Fruit fly (Drosophila melanogaster) whole organism, embryonic: Measurements from ENCODE around the gene Pss.
"Not testable (repeated sequence)": the region's sequence is repeated elsewhere in the genome, so short reads cannot be mapped to it uniquely, and the experiment has no call there.

Experiments used
- CG11504 ChIP-seq: fragments of 200-800 bp; sonication (Bioruptor generic); optimal IDR thresholded peaks from 3 replicates; lab custom pipeline; 2019; ENCODE audit warnings: missing biosample characterization, mild to moderate bottlenecking, missing genetic modification characterization, moderate library complexity
- CG13287 ChIP-seq: fragments of 200-800 bp; sonication (Bioruptor generic); IDR thresholded peaks from 2 replicates; pipeline ENCODE4 v1.3.6; 2022; ENCODE audit warnings: missing biosample characterization, missing genetic modification characterization; ENCODE audit not compliant: partially characterized antibody
- CG14014 ChIP-seq: fragments of 200-800 bp; sonication (Bioruptor generic); IDR thresholded peaks from 2 replicates; pipeline ENCODE4 v1.3.6; 2022; ENCODE audit warnings: missing biosample characterization, missing genetic modification characterization
- CG14860 ChIP-seq: fragments of 200-800 bp; sonication (Bioruptor generic); IDR thresholded peaks from 3 replicates; pipeline ENCODE4 v1.3.6; 2022; ENCODE audit warnings: missing biosample characterization, missing genetic modification characterization; ENCODE audit not compliant: partially characterized antibody
- CG16813 ChIP-seq: fragments of 200-800 bp; sonication (Bioruptor generic); IDR thresholded peaks from 3 replicates; pipeline ENCODE4 v1.3.6; 2022; ENCODE audit warnings: missing biosample characterization, missing genetic modification characterization; ENCODE audit not compliant: partially characterized antibody
- CG16863 ChIP-seq: fragments of 200-800 bp; sonication (Bioruptor generic); optimal IDR thresholded peaks from 3 replicates; lab custom pipeline; 2016; ENCODE audit warnings: missing biosample characterization, missing genetic modification characterization
- CG17568 ChIP-seq: fragments of 200-800 bp; sonication (Bioruptor generic); optimal IDR thresholded peaks from 2 replicates; lab custom pipeline; 2018; ENCODE audit warnings: missing biosample characterization, mild to moderate bottlenecking, missing genetic modification characterization, moderate library complexity
- CG30020 ChIP-seq: fragments of 200-800 bp; optimal IDR thresholded peaks from 2 replicates; lab custom pipeline; 2019; ENCODE audit warnings: missing biosample characterization, mild to moderate bottlenecking, missing genetic modification characterization, moderate library complexity
- CG6791 ChIP-seq: fragments of 200-800 bp; sonication (Bioruptor generic); IDR thresholded peaks from 3 replicates; pipeline ENCODE4 v1.3.6; 2022; ENCODE audit warnings: missing biosample characterization, missing genetic modification characterization; ENCODE audit not compliant: partially characterized antibody
- CG7271 ChIP-seq: fragments of 200-800 bp; sonication (Bioruptor generic); optimal IDR thresholded peaks from 2 replicates; lab custom pipeline; 2018; ENCODE audit warnings: missing biosample characterization, mild to moderate bottlenecking, missing genetic modification characterization, moderate library complexity
- CG7963 ChIP-seq: fragments of 200-800 bp; sonication (Bioruptor generic); IDR thresholded peaks from 3 replicates; pipeline ENCODE4 v1.3.6; 2022; ENCODE audit warnings: missing biosample characterization, missing genetic modification characterization; ENCODE audit not compliant: partially characterized antibody
- Dip2 ChIP-seq: fragments of 200-800 bp; sonication (Bioruptor generic); IDR thresholded peaks from 2 replicates; pipeline ENCODE4 v1.3.6; 2022; ENCODE audit warnings: missing biosample characterization, missing genetic modification characterization
- Dll ChIP-seq: fragments of 200-800 bp; sonication (Bioruptor generic); IDR thresholded peaks from 4 replicates; pipeline ENCODE4 v1.3.6; 2022; ENCODE audit warnings: missing biosample characterization, missing genetic modification characterization; ENCODE audit not compliant: partially characterized antibody
- Ets65A ChIP-seq: fragments of 200-800 bp; sonication (Bioruptor generic); peaks from one replicate; lab custom pipeline; 2016; ENCODE audit warnings: missing biosample characterization, missing genetic modification characterization
- HLH4C ChIP-seq: fragments of 200-800 bp; sonication (Bioruptor generic); IDR thresholded peaks from 3 replicates; pipeline ENCODE4 v1.3.6; 2022; ENCODE audit warnings: missing biosample characterization, missing genetic modification characterization; ENCODE audit not compliant: partially characterized antibody
- Hr3 ChIP-seq: fragments of 200-800 bp; sonication (Bioruptor generic); optimal IDR thresholded peaks from 3 replicates; lab custom pipeline; 2016; ENCODE audit warnings: missing biosample characterization, missing genetic modification characterization
- Hsf ChIP-seq: fragments of 200-800 bp; sonication (Bioruptor generic); optimal IDR thresholded peaks from 3 replicates; lab custom pipeline; 2016; ENCODE audit warnings: missing biosample characterization, missing genetic modification characterization
- MESR4 ChIP-seq: fragments of 200-800 bp; sonication (Bioruptor generic); optimal IDR thresholded peaks from 2 replicates; lab custom pipeline; 2018; ENCODE audit warnings: missing biosample characterization, mild to moderate bottlenecking, missing genetic modification characterization, moderate library complexity
- Rfx ChIP-seq: fragments of 200-800 bp; sonication (Bioruptor generic); IDR thresholded peaks from 2 replicates; pipeline ENCODE4 v1.3.6; 2022; ENCODE audit warnings: missing biosample characterization, missing genetic modification characterization
- Scr ChIP-seq: fragments of 200-800 bp; sonication (Bioruptor generic); IDR thresholded peaks from 2 replicates; pipeline ENCODE4 v1.3.6; 2022; ENCODE audit warnings: missing biosample characterization, missing genetic modification characterization; ENCODE audit not compliant: partially characterized antibody
- Xbp1 ChIP-seq: fragments of 200-800 bp; sonication (Bioruptor generic); optimal IDR thresholded peaks from 3 replicates; lab custom pipeline; 2016; ENCODE audit warnings: missing biosample characterization, mild to moderate bottlenecking, missing genetic modification characterization
- dati ChIP-seq: fragments of 200-800 bp; sonication (Bioruptor generic); IDR thresholded peaks from 2 replicates; pipeline ENCODE4 v1.3.6; 2022; ENCODE audit warnings: missing biosample characterization, missing genetic modification characterization
- ftz-f1 ChIP-seq: fragments of 200-800 bp; sonication (Bioruptor generic); optimal IDR thresholded peaks from 2 replicates; lab custom pipeline; 2016; ENCODE audit warnings: missing biosample characterization, missing genetic modification characterization
- gce ChIP-seq: fragments of 200-800 bp; sonication (Bioruptor generic); IDR thresholded peaks from 3 replicates; pipeline ENCODE4 v1.3.6; 2022; ENCODE audit warnings: missing biosample characterization, missing genetic modification characterization
- insv ChIP-seq, 2 experiments: fragments of 200-800 bp; sonication (Bioruptor generic); optimal IDR thresholded peaks; 3 replicates each; lab custom pipeline; 2016 to 2018; ENCODE audit warnings: missing biosample characterization in 2 of 2, missing genetic modification characterization in 2 of 2
- inv ChIP-seq: fragments of 200-800 bp; sonication (Bioruptor generic); IDR thresholded peaks from 2 replicates; pipeline ENCODE4 v1.3.6; 2022; ENCODE audit warnings: missing biosample characterization, missing genetic modification characterization; ENCODE audit not compliant: partially characterized antibody
- kay ChIP-seq: fragments of 200-800 bp; sonication (Bioruptor generic); optimal IDR thresholded peaks from 2 replicates; lab custom pipeline; 2016; ENCODE audit warnings: missing biosample characterization, missing genetic modification characterization
- kni ChIP-seq: fragments of 200-800 bp; sonication (Bioruptor generic); optimal IDR thresholded peaks from 3 replicates; lab custom pipeline; 2017; ENCODE audit warnings: mild to moderate bottlenecking, missing biosample characterization, missing genetic modification reagents, missing genetic modification characterization
- knrl ChIP-seq: fragments of 200-800 bp; sonication (Bioruptor generic); IDR thresholded peaks from 3 replicates; pipeline ENCODE4 v1.3.6; 2022; ENCODE audit warnings: missing biosample characterization, missing genetic modification characterization; ENCODE audit not compliant: partially characterized antibody
- mld ChIP-seq: fragments of 200-800 bp; sonication (Bioruptor generic); IDR thresholded peaks from 3 replicates; pipeline ENCODE4 v1.3.6; 2022; ENCODE audit warnings: missing biosample characterization, missing genetic modification characterization; ENCODE audit not compliant: partially characterized antibody
- nerfin-2 ChIP-seq: fragments of 200-800 bp; sonication (Bioruptor generic); IDR thresholded peaks from 2 replicates; pipeline ENCODE4 v1.3.6; 2022; ENCODE audit warnings: missing biosample characterization, missing genetic modification characterization; ENCODE audit not compliant: partially characterized antibody
- peb ChIP-seq: fragments of 200-800 bp; sonication (Bioruptor generic); IDR thresholded peaks from 2 replicates; pipeline ENCODE4 v1.3.6; 2022; ENCODE audit warnings: missing biosample characterization, missing genetic modification characterization
- pnt ChIP-seq: fragments of 200-800 bp; sonication (Bioruptor generic); optimal IDR thresholded peaks from 3 replicates; lab custom pipeline; 2016; ENCODE audit warnings: missing biosample characterization, missing genetic modification characterization
- row ChIP-seq: fragments of 200-800 bp; sonication (Bioruptor generic); IDR thresholded peaks from 3 replicates; pipeline ENCODE4 v1.3.6; 2022; ENCODE audit warnings: missing biosample characterization, missing genetic modification characterization
- sim ChIP-seq: fragments of 200-800 bp; sonication (Bioruptor generic); IDR thresholded peaks from 2 replicates; pipeline ENCODE4 v1.3.6; 2022; ENCODE audit warnings: missing biosample characterization, missing genetic modification characterization
- slou ChIP-seq: fragments of 200-800 bp; sonication (Bioruptor generic); optimal IDR thresholded peaks from 3 replicates; lab custom pipeline; 2016; ENCODE audit warnings: missing biosample characterization, missing genetic modification characterization
- tna ChIP-seq: fragments of 200-800 bp; sonication (Bioruptor generic); IDR thresholded peaks from 2 replicates; pipeline ENCODE4 v1.3.6; 2022; ENCODE audit warnings: missing biosample characterization, missing genetic modification characterization; ENCODE audit not compliant: partially characterized antibody
- tx ChIP-seq: fragments of 200-800 bp; sonication (Bioruptor generic); optimal IDR thresholded peaks from 2 replicates; lab custom pipeline; 2016; ENCODE audit warnings: missing biosample characterization, missing genetic modification characterization
- vnd ChIP-seq: fragments of 200-800 bp; sonication (Bioruptor generic); IDR thresholded peaks from 3 replicates; pipeline ENCODE4 v1.3.6; 2022; ENCODE audit warnings: missing biosample characterization, missing genetic modification characterization; ENCODE audit not compliant: partially characterized antibody

The Pss gene

DNA sequence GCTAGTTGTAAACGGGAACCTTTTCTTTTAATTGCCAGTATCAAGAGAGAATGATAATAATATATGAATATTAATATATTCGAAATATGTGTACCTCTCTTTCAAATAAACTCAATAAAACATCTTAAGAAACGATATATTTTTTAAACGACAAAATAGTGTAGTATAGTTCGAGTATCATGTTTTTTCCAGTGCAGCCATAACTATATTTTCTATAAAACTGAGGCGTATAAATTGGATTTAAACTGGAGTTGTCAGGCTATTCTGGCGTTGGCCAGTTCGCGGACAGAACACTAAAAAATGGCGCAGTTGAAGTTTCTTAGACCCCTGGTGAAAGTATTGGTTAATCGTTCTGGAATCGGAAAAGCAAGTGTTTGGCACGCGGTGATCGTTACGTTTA lies 22.1 kb downstream of the Pss start, which contains the start of gene CG17637:
CG17637 (plus strand) TSS at position 301 of the 400 bp plus-strand sequence.
- not testable (repeated sequence) for TF ChIP-seq kay (GFP tag; lab: Kevin White, UChicago); MESR4 (GFP tag; lab: Kevin White, UChicago); CG7271 (tag; lab: Kevin White, UChicago)

DNA sequence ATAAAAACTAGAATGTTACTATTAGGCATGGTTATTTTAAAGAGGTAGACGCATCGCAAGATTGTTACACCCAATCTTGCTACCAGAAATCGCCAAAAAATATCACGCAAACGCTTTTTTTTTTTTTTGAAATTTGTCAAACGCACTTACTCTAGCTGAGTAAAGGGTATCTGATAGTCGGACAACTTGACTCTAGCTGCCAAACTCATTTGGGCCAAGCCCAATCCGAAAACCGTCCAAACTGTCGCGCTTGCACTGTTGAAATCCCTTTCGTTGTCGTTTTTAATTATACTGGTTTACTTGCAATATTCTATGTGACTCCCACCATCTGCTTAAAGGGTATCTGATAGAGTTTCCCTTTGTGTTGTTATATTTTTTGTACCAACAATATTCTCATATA lies 22.7 kb downstream of the Pss start:
- TF ChIP-seq nerfin-2 (GFP tag; lab: Robert Waterston, UW), result peak; percentile 54
- TF ChIP-seq ftz-f1, result no peak
- TF ChIP-seq CG11504 (tag; lab: Kevin White, UChicago), result no peak
- TF ChIP-seq CG17568 (GFP tag; lab: Kevin White, UChicago), result no peak
- no peak for TF ChIP-seq dati (GFP tag; lab: Robert Waterston, UW)
- TF ChIP-seq pnt, result no peak
- no peak for TF ChIP-seq Xbp1 (GFP tag; lab: Kevin White, UChicago)
- TF ChIP-seq tna (GFP tag; lab: Robert Waterston, UW), result peak; percentile 50; the same call in 1 of the 2 replicates
- no peak for TF ChIP-seq insv (GFP tag; optimal IDR thresholded peaks at IDR 0.05; lab: Kevin White, UChicago)
- no peak for TF ChIP-seq kni (GFP tag; lab: Kevin White, UChicago)
- TF ChIP-seq Hsf, result no peak
- TF ChIP-seq CG13287 (GFP tag; lab: Robert Waterston, UW), result no peak
- peak; percentile 78 for TF ChIP-seq CG16813
- TF ChIP-seq peb, result no peak
- TF ChIP-seq Rfx (GFP tag; lab: Robert Waterston, UW), result no peak
- no peak for TF ChIP-seq gce (GFP tag; lab: Robert Waterston, UW)
- TF ChIP-seq Dll (GFP tag; lab: Robert Waterston, UW), result 0 out of 4 replicates have a peak, but pooled peaks have one; percentile 24
- TF ChIP-seq knrl (GFP tag; lab: Robert Waterston, UW), result peak; percentile 11; the same call in 1 of the 3 replicates
- no peak for TF ChIP-seq tx (GFP tag; lab: Kevin White, UChicago)
- no peak for TF ChIP-seq Hr3 (GFP tag; lab: Kevin White, UChicago)
- no peak for TF ChIP-seq CG30020
- TF ChIP-seq sim, result no peak
- no peak for TF ChIP-seq CG16863 (GFP tag; lab: Kevin White, UChicago)
- no peak for TF ChIP-seq slou (GFP tag; lab: Kevin White, UChicago)
- TF ChIP-seq CG14860 (GFP tag; lab: Robert Waterston, UW), result peak; percentile 58; the same call in 2 of the 3 replicates
- TF ChIP-seq CG14014 (GFP tag; lab: Robert Waterston, UW), result no peak
- TF ChIP-seq CG6791 (GFP tag; lab: Robert Waterston, UW), result peak; percentile 54; the same call in 2 of the 3 replicates
- 0 out of 3 replicates have a peak, but pooled peaks have one; percentile 35 for TF ChIP-seq mld (GFP tag; lab: Robert Waterston, UW)
- TF ChIP-seq vnd, result 0 out of 3 replicates have a peak, but pooled peaks have one; percentile 36
- TF ChIP-seq row (GFP tag; lab: Robert Waterston, UW), result no peak
- peak; percentile 52 for TF ChIP-seq Ets65A
- peak; percentile 62; the same call in 2 of the 3 replicates for TF ChIP-seq HLH4C (GFP tag; lab: Robert Waterston, UW)
- peak; percentile 42; the same call in 2 of the 3 replicates for TF ChIP-seq CG7963 (GFP tag; lab: Robert Waterston, UW)
- TF ChIP-seq Dip2, result no peak
- peak; percentile 46 for TF ChIP-seq Scr (GFP tag; lab: Robert Waterston, UW)
- TF ChIP-seq inv (GFP tag; lab: Robert Waterston, UW), result peak; percentile 25; the same call in 1 of the 2 replicates
